Worm (Caenorhabditis elegans) whole organism, L2 larva: ENCODE measurements around the gene gfm-1.

ENCODE experiments used
- C34F6.9 ChIP-seq: fragments of 150-350 bp; optimal IDR thresholded peaks from 2 replicates; lab custom pipeline; 2014; ENCODE audit warnings: missing biosample characterization, missing genetic modification characterization
- F13H6.1 ChIP-seq: sonication (generic microtip); optimal IDR thresholded peaks from 2 replicates; lab custom pipeline; 2016; ENCODE audit warnings: missing genetic modification characterization, missing compliant biosample characterization
- R02D3.7 ChIP-seq: fragments of 150-350 bp; optimal IDR thresholded peaks from 2 replicates; lab custom pipeline; 2014; ENCODE audit warnings: missing biosample characterization, missing genetic modification characterization
- ZK546.5 ChIP-seq: sonication (generic microtip); optimal IDR thresholded peaks from 2 replicates; lab custom pipeline; 2017; ENCODE audit warnings: missing biosample characterization, missing genetic modification characterization
- alr-1 ChIP-seq: fragments of 150-350 bp; optimal IDR thresholded peaks from 2 replicates; lab custom pipeline; 2014; ENCODE audit warnings: missing biosample characterization, missing genetic modification characterization
- aly-2 ChIP-seq: fragments of 150-350 bp; optimal IDR thresholded peaks from 2 replicates; lab custom pipeline; 2014; ENCODE audit warnings: missing biosample characterization, missing genetic modification characterization
- blmp-1 ChIP-seq: sonication (generic microtip); optimal IDR thresholded peaks from 2 replicates; lab custom pipeline; 2017; ENCODE audit warnings: missing genetic modification characterization, mild to moderate bottlenecking, missing compliant biosample characterization, antibody characterized with exemption, moderate library complexity; ENCODE audit not compliant: insufficient read depth
- ceh-82 ChIP-seq: fragments of 150-350 bp; optimal IDR thresholded peaks from 2 replicates; lab custom pipeline; 2014; ENCODE audit warnings: missing biosample characterization, missing genetic modification characterization
- crh-2 ChIP-seq: sonication (generic microtip); optimal IDR thresholded peaks from 2 replicates; lab custom pipeline; 2017; ENCODE audit warnings: missing biosample characterization, missing genetic modification characterization
- dmd-4 ChIP-seq: sonication (generic microtip); optimal IDR thresholded peaks from 2 replicates; lab custom pipeline; 2017; ENCODE audit warnings: missing biosample characterization, missing genetic modification characterization
- egl-27 ChIP-seq: sonication (generic microtip); optimal IDR thresholded peaks from 3 replicates; lab custom pipeline; 2017; ENCODE audit warnings: missing biosample characterization, missing genetic modification reagents, missing genetic modification characterization
- elt-3 ChIP-seq: sonication (generic microtip); optimal IDR thresholded peaks from 2 replicates; lab custom pipeline; 2017; ENCODE audit warnings: missing biosample characterization, missing genetic modification characterization
- fos-1 ChIP-seq: fragments of 150-350 bp; optimal IDR thresholded peaks from 2 replicates; lab custom pipeline; 2014; ENCODE audit warnings: missing biosample characterization, missing genetic modification characterization
- gmeb-1 ChIP-seq: fragments of 150-350 bp; optimal IDR thresholded peaks from 2 replicates; lab custom pipeline; 2014; ENCODE audit warnings: missing biosample characterization, missing genetic modification characterization
- lin-11 ChIP-seq: fragments of 150-350 bp; sonication (generic microtip); optimal IDR thresholded peaks from 2 replicates; lab custom pipeline; 2014; ENCODE audit warnings: missing biosample characterization, missing genetic modification characterization, inconsistent platforms, mixed read lengths
- lin-13 ChIP-seq: fragments of 150-350 bp; optimal IDR thresholded peaks from 2 replicates; lab custom pipeline; 2014; ENCODE audit warnings: missing biosample characterization, missing genetic modification reagents, missing genetic modification characterization
- lin-39 ChIP-seq: fragments of 150-350 bp; optimal IDR thresholded peaks from 2 replicates; lab custom pipeline; 2014; ENCODE audit warnings: missing biosample characterization, missing genetic modification reagents, missing genetic modification characterization
- lsy-2 ChIP-seq, 2 experiments: fragments of 150-350 bp in 1 of 2; sonication (generic microtip) in 1 of 2; optimal IDR thresholded peaks; 2 replicates each; lab custom pipeline; 2014 to 2017; ENCODE audit warnings: missing biosample characterization in 2 of 2, missing genetic modification characterization in 2 of 2
- mab-5 ChIP-seq: fragments of 150-350 bp; optimal IDR thresholded peaks from 2 replicates; lab custom pipeline; 2014; ENCODE audit warnings: missing biosample characterization, missing genetic modification characterization
- mbf-1 ChIP-seq: sonication (generic microtip); optimal IDR thresholded peaks from 2 replicates; lab custom pipeline; 2017; ENCODE audit warnings: missing biosample characterization, missing genetic modification characterization
- nhr-10 ChIP-seq: sonication (generic microtip); optimal IDR thresholded peaks from 2 replicates; lab custom pipeline; 2017; ENCODE audit warnings: missing biosample characterization, missing genetic modification characterization
- nhr-129 ChIP-seq: fragments of 150-350 bp; optimal IDR thresholded peaks from 2 replicates; lab custom pipeline; 2014; ENCODE audit warnings: missing biosample characterization, missing genetic modification characterization
- nhr-21 ChIP-seq: fragments of 150-350 bp; optimal IDR thresholded peaks from 2 replicates; lab custom pipeline; 2014; ENCODE audit warnings: missing biosample characterization, missing genetic modification characterization
- nhr-23 ChIP-seq: fragments of 150-350 bp; optimal IDR thresholded peaks from 2 replicates; lab custom pipeline; 2014; ENCODE audit warnings: missing biosample characterization, missing genetic modification reagents, missing genetic modification characterization
- nhr-237 ChIP-seq: fragments of 150-350 bp; optimal IDR thresholded peaks from 2 replicates; lab custom pipeline; 2014; ENCODE audit warnings: missing biosample characterization, missing genetic modification characterization
- nhr-25 ChIP-seq: fragments of 150-350 bp; sonication (generic microtip); optimal IDR thresholded peaks from 3 replicates; lab custom pipeline; 2014; ENCODE audit warnings: missing biosample characterization, missing genetic modification characterization
- nhr-77 ChIP-seq: fragments of 150-350 bp; optimal IDR thresholded peaks from 2 replicates; lab custom pipeline; 2014; ENCODE audit warnings: missing biosample characterization, missing genetic modification characterization
- sem-4 ChIP-seq: fragments of 150-350 bp; optimal IDR thresholded peaks from 2 replicates; lab custom pipeline; 2014; ENCODE audit warnings: missing biosample characterization, missing genetic modification reagents, missing genetic modification characterization
- skn-1 ChIP-seq: sonication (generic microtip); optimal IDR thresholded peaks from 2 replicates; lab custom pipeline; 2017; ENCODE audit warnings: missing biosample characterization, missing genetic modification characterization
- sma-3 ChIP-seq: sonication (generic microtip); optimal IDR thresholded peaks from 2 replicates; lab custom pipeline; 2016; ENCODE audit warnings: missing genetic modification reagents, missing genetic modification characterization, missing compliant biosample characterization
- snpc-4 ChIP-seq: fragments of 150-350 bp; optimal IDR thresholded peaks from 2 replicates; lab custom pipeline; 2014; ENCODE audit warnings: missing biosample characterization, missing genetic modification characterization
- unc-39 ChIP-seq: fragments of 150-350 bp; optimal IDR thresholded peaks from 2 replicates; lab custom pipeline; 2014; ENCODE audit warnings: missing biosample characterization, missing genetic modification characterization
- unc-55 ChIP-seq: fragments of 150-350 bp; sonication (generic microtip); optimal IDR thresholded peaks from 3 replicates; lab custom pipeline; 2014; ENCODE audit warnings: missing biosample characterization, missing genetic modification reagents, missing genetic modification characterization
- zag-1 ChIP-seq: fragments of 150-350 bp; optimal IDR thresholded peaks from 2 replicates; lab custom pipeline; 2014; ENCODE audit warnings: missing biosample characterization, missing genetic modification characterization
- ztf-1 ChIP-seq: fragments of 200-800 bp; sonication (Bioruptor generic); conservative IDR thresholded peaks from 2 replicates; pipeline ENCODE4 v1.3.6; 2022; ENCODE audit warnings: missing genetic modification characterization, missing compliant biosample characterization
- ztf-11 ChIP-seq: sonication (generic microtip); optimal IDR thresholded peaks from 2 replicates; lab custom pipeline; 2017; ENCODE audit warnings: missing biosample characterization, missing genetic modification characterization

Gene gfm-1

ce11 chrII:13085951-13086350 is 31.3 kb upstream of the gfm-1 start:
- TF ChIP-seq ztf-1 (GFP tag; lab: Robert Waterston, UW) (no peak), lin-11 (tag; lab: Kevin White, UChicago) (no peak), R02D3.7 (no peak), F13H6.1 (tag; lab: Kevin White, UChicago) (no peak), lsy-2 (tag; optimal IDR thresholded peaks at IDR 0.05; lab: Kevin White, UChicago) (no peak), ZK546.5 (tag; lab: Kevin White, UChicago) (no peak), sma-3 (GFP tag; lab: Kevin White, UChicago) (no peak), unc-39 (no peak), nhr-21 (tag; lab: Kevin White, UChicago) (no peak), mab-5 (tag; lab: Kevin White, UChicago) (no peak), gmeb-1 (tag; lab: Kevin White, UChicago) (no peak), C34F6.9 (tag; lab: Kevin White, UChicago) (no peak), elt-3 (tag; lab: Kevin White, UChicago) (no peak)

DNA sequence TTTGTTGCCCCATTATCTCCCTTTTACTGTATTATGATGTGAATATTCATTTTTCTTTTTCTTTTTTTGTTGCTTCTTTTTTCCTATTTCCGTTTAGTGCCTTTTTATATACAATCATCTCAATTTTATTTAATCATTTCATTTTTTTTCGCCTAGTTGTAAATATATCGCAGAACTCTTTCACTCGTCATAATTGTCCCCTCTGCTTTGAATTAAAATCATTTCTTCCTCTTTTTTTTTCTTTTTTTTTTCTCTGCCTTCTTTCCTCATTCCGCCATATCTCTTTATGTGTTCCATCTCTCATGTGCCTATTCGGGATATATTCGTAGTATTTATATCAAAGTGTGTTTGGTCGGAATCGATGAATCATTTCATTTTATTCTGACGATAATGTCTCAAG is 26.2 kb upstream of the gfm-1 start, which contains the start of gene Y81G3A.4:
Gene Y81G3A.4 (plus strand): TSS at position 301 of the 400 bp plus-strand sequence.
- TF ChIP-seq blmp-1 (tag; lab: Kevin White, UChicago) (no peak), aly-2 (tag; lab: Kevin White, UChicago) (no peak), sem-4 (tag; lab: Kevin White, UChicago) (no peak), nhr-237 (no peak), unc-39 (no peak)

DNA sequence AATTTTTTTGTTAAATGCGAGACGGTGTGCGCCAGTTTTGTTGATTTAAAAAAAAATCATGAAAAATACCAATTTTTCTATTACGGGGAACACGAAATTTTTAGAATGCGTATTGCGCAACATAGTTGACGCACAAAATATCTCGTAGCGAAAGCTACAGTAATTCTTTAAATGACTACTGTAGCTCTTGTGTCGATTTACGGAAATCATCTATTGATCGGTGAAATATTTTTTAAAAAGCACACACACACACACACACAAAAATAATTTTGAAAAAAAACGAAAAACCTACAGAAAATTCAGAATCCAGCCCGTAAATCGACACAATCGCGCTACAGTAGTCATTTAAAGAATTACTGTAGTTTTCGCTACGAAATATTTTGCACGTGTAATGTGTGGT is 25.4 kb upstream of the gfm-1 start:
- no peak for TF ChIP-seq mbf-1 (tag; lab: Kevin White, UChicago)
- no peak for TF ChIP-seq unc-55 (GFP tag; lab: Kevin White, UChicago)
- TF ChIP-seq alr-1: no peak
- TF ChIP-seq C34F6.9 (tag; lab: Kevin White, UChicago): no peak
- no peak for TF ChIP-seq ZK546.5 (tag; lab: Kevin White, UChicago)
- no peak for TF ChIP-seq egl-27 (tag; lab: Kevin White, UChicago)
- TF ChIP-seq sma-3 (GFP tag; lab: Kevin White, UChicago): no peak
- no peak for TF ChIP-seq lin-39
- TF ChIP-seq nhr-237: no peak

ce11 chrII:13096345-13096744 is 20.9 kb upstream of the gfm-1 start:
- no peak for TF ChIP-seq nhr-25 (tag; lab: Kevin White, UChicago)
- TF ChIP-seq lin-39: no peak
- no peak for TF ChIP-seq ztf-11
- no peak for TF ChIP-seq sma-3 (GFP tag; lab: Kevin White, UChicago)
- no peak for TF ChIP-seq blmp-1 (tag; lab: Kevin White, UChicago)
- no peak for TF ChIP-seq fos-1 (tag; lab: Kevin White, UChicago)
- no peak for TF ChIP-seq ceh-82 (tag; lab: Kevin White, UChicago)
- TF ChIP-seq skn-1 (tag; lab: Kevin White, UChicago): no peak
- TF ChIP-seq unc-55 (GFP tag; lab: Kevin White, UChicago): no peak
- no peak for TF ChIP-seq nhr-21 (tag; lab: Kevin White, UChicago)

- TF ChIP-seq nhr-10 (tag; lab: Kevin White, UChicago) (no peak), ceh-82 (tag; lab: Kevin White, UChicago) (no peak), nhr-237 (no peak), nhr-23 (tag; lab: Kevin White, UChicago) (no peak), snpc-4 (tag; lab: Kevin White, UChicago) (no peak), elt-3 (tag; lab: Kevin White, UChicago) (no peak), dmd-4 (tag; lab: Kevin White, UChicago) (no peak), zag-1 (no peak), fos-1 (tag; lab: Kevin White, UChicago) (no peak), nhr-129 (no peak), lin-13 (GFP tag; lab: Kevin White, UChicago) (no peak), nhr-77 (tag; lab: Kevin White, UChicago) (no peak), crh-2 (tag; lab: Kevin White, UChicago) (no peak)
These were observed 19.1 kb upstream of the gfm-1 start, which contains the start of gene col-86 for ce11 chrII:13098175-13098574. Gene col-86, minus strand, starts transcription at chrII:13098275.
